Fruit fly (Drosophila melanogaster): ENCODE data around the gene eIF4H2.

- TF ChIP-seq Hr83 (GFP tag; optimal IDR thresholded peaks at IDR 0.05; ENCODE audit: poor library complexity, severe bottlenecking) (no peak), sv (GFP tag; optimal IDR thresholded peaks at IDR 0.05) (no peak), fru (GFP tag; optimal IDR thresholded peaks at IDR 0.05) (no peak)
These were observed 30.3 kb downstream of the eIF4H2 start for dm6 chr3R:30756191-30756590.

Data from whole organism, wandering third instar larva.